In genomic region chr3R:28851966-28852377, dm6 we compare ENCODE assay signal across 1 fruit fly cellular context.
A peak's percentile ranks its signal among the peaks of the same experiment; 100 is the strongest.
TF ChIP-seq lines count a peak whose summit lies in the region.

No protein-coding gene starts in this region.

TF ChIP-seq in whole organism, embryonic, 481 proteins besides CTCF, POLR2A, EP300 and RAD21 (continued from another document):
- no peak for TF ChIP-seq ci (GFP tag; IDR thresholded peaks at IDR 0.05; lab: Robert Waterston, UW)
- TF ChIP-seq ham (GFP tag; IDR thresholded peaks at IDR 0.05; lab: Robert Waterston, UW): no peak
- TF ChIP-seq CG10209 (GFP tag; optimal IDR thresholded peaks at IDR 0.05; lab: Kevin White, UChicago): peak; percentile 14
- TF ChIP-seq Nf-YA (GFP tag; IDR thresholded peaks at IDR 0.05; lab: Robert Waterston, UW): no peak
- TF ChIP-seq mld (GFP tag; IDR thresholded peaks at IDR 0.05; lab: Robert Waterston, UW; ENCODE audit: partially characterized antibody): no peak
- TF ChIP-seq Oaz (GFP tag; IDR thresholded peaks at IDR 0.05; lab: Robert Waterston, UW): no peak
- TF ChIP-seq lola (GFP tag; optimal IDR thresholded peaks at IDR 0.05; lab: Kevin White, UChicago): peak in 1 of 3 experiments; percentile 48
- no peak for TF ChIP-seq eyg (GFP tag; optimal IDR thresholded peaks at IDR 0.05; lab: Kevin White, UChicago)
- no peak for TF ChIP-seq CG1832 (GFP tag; optimal IDR thresholded peaks at IDR 0.05; lab: Kevin White, UChicago)
- no peak for TF ChIP-seq CG18764 (GFP tag; optimal IDR thresholded peaks at IDR 0.05; lab: Kevin White, UChicago)
- TF ChIP-seq CG12744 (GFP tag; optimal IDR thresholded peaks at IDR 0.05; lab: Kevin White, UChicago): no peak
- TF ChIP-seq CG14014 (GFP tag; IDR thresholded peaks at IDR 0.05; lab: Robert Waterston, UW): no peak
- no peak for TF ChIP-seq D19A (tag; optimal IDR thresholded peaks at IDR 0.05; lab: Kevin White, UChicago)
- TF ChIP-seq Dfd (GFP tag; optimal IDR thresholded peaks at IDR 0.05; lab: Kevin White, UChicago): no peak
- TF ChIP-seq p53 (GFP tag; optimal IDR thresholded peaks at IDR 0.05; lab: Kevin White, UChicago): no peak
- TF ChIP-seq CG10979 (tag; optimal IDR thresholded peaks at IDR 0.05; lab: Kevin White, UChicago): peak; percentile 41
- no peak for TF ChIP-seq CG11695 (GFP tag; IDR thresholded peaks at IDR 0.05; lab: Robert Waterston, UW)
- no peak for TF ChIP-seq CG11085 (GFP tag; IDR thresholded peaks at IDR 0.05; lab: Robert Waterston, UW)
- no peak for TF ChIP-seq CG13296 (GFP tag; optimal IDR thresholded peaks at IDR 0.05; lab: Kevin White, UChicago)
- TF ChIP-seq da (GFP tag; optimal IDR thresholded peaks at IDR 0.05; lab: Kevin White, UChicago): no peak
- TF ChIP-seq phol (tag; optimal IDR thresholded peaks at IDR 0.05; lab: Kevin White, UChicago): peak; percentile 45
- no peak for TF ChIP-seq sr (GFP tag; IDR thresholded peaks at IDR 0.05; lab: Robert Waterston, UW)
- no peak for TF ChIP-seq CG4617 (GFP tag; optimal IDR thresholded peaks at IDR 0.05; lab: Kevin White, UChicago; ENCODE audit: borderline replicate concordance)
- TF ChIP-seq Optix (GFP tag; IDR thresholded peaks at IDR 0.05; lab: Robert Waterston, UW): no peak
- TF ChIP-seq Dref (GFP tag; IDR thresholded peaks at IDR 0.05; lab: Robert Waterston, UW): no peak
- no peak for TF ChIP-seq bbx (GFP tag; IDR thresholded peaks at IDR 0.05; lab: Robert Waterston, UW; ENCODE audit: partially characterized antibody)
- TF ChIP-seq Hr39 (optimal IDR thresholded peaks at IDR 0.05; lab: Kevin White, UChicago): no peak
- peak; percentile 12 for TF ChIP-seq CG10267 (tag; optimal IDR thresholded peaks at IDR 0.05; lab: Kevin White, UChicago)
- peak; percentile 17 for TF ChIP-seq CG2678 (tag; optimal IDR thresholded peaks at IDR 0.05; lab: Kevin White, UChicago)
- TF ChIP-seq Camta (GFP tag; optimal IDR thresholded peaks at IDR 0.05; lab: Kevin White, UChicago): no peak
- TF ChIP-seq nerfin-2 (GFP tag; IDR thresholded peaks at IDR 0.05; lab: Robert Waterston, UW; ENCODE audit: partially characterized antibody): no peak
- no peak for TF ChIP-seq emc (GFP tag; optimal IDR thresholded peaks at IDR 0.05; lab: Kevin White, UChicago)
- TF ChIP-seq CG12155 (GFP tag; optimal IDR thresholded peaks at IDR 0.05; lab: Kevin White, UChicago): no peak
- no peak for TF ChIP-seq bowl (GFP tag; IDR thresholded peaks at IDR 0.05; lab: Robert Waterston, UW)
- TF ChIP-seq CG4707 (GFP tag; optimal IDR thresholded peaks at IDR 0.05; lab: Kevin White, UChicago): no peak
- no peak for TF ChIP-seq chinmo (GFP tag; IDR thresholded peaks at IDR 0.05; lab: Robert Waterston, UW; ENCODE audit: partially characterized antibody)
- no peak for TF ChIP-seq gcm (GFP tag; optimal IDR thresholded peaks at IDR 0.05; lab: Kevin White, UChicago)
- no peak for TF ChIP-seq CG11093 (GFP tag; IDR thresholded peaks at IDR 0.05; lab: Robert Waterston, UW)
- no peak for TF ChIP-seq CG9437 (GFP tag; optimal IDR thresholded peaks at IDR 0.05; lab: Kevin White, UChicago)
- TF ChIP-seq ewg (GFP tag; optimal IDR thresholded peaks at IDR 0.05; lab: Kevin White, UChicago): no peak
- TF ChIP-seq CG34422 (GFP tag; IDR thresholded peaks at IDR 0.05; lab: Robert Waterston, UW): no peak
- no peak for TF ChIP-seq D (optimal IDR thresholded peaks at IDR 0.05; lab: Kevin White, UChicago)
- peak; percentile 38 for TF ChIP-seq D (GFP tag; optimal IDR thresholded peaks at IDR 0.05; lab: Kevin White, UChicago)
- TF ChIP-seq CG7987 (GFP tag; optimal IDR thresholded peaks at IDR 0.05; lab: Kevin White, UChicago): no peak
- TF ChIP-seq CG9876 (GFP tag; optimal IDR thresholded peaks at IDR 0.05; lab: Kevin White, UChicago): no peak
- no peak for TF ChIP-seq vvl (GFP tag; IDR thresholded peaks at IDR 0.05; lab: Robert Waterston, UW)
- TF ChIP-seq CG17328 (GFP tag; IDR thresholded peaks at IDR 0.05; lab: Robert Waterston, UW): 0 out of 2 replicates have a peak, but pooled peaks have one; percentile 8
- TF ChIP-seq unc-4 (GFP tag; IDR thresholded peaks at IDR 0.05; lab: Robert Waterston, UW; ENCODE audit: partially characterized antibody): no peak
- TF ChIP-seq Lim3 (GFP tag; IDR thresholded peaks at IDR 0.05; lab: Robert Waterston, UW): no peak
- no peak for TF ChIP-seq schlank (tag; optimal IDR thresholded peaks at IDR 0.05; lab: Kevin White, UChicago)
- TF ChIP-seq h (optimal IDR thresholded peaks at IDR 0.05; lab: Kevin White, UChicago): no peak
- TF ChIP-seq row (GFP tag; IDR thresholded peaks at IDR 0.05; lab: Robert Waterston, UW): 0 out of 3 replicates have a peak, but pooled peaks have one; percentile 33
- no peak for TF ChIP-seq CG7928 (GFP tag; optimal IDR thresholded peaks at IDR 0.05; lab: Kevin White, UChicago)
- TF ChIP-seq CG1647 (GFP tag; optimal IDR thresholded peaks at IDR 0.05; lab: Kevin White, UChicago): no peak
- TF ChIP-seq Hr3 (GFP tag; optimal IDR thresholded peaks at IDR 0.05; lab: Kevin White, UChicago): no peak
- peak; percentile 13; the same call in 1 of the 2 replicates for TF ChIP-seq Drgx (GFP tag; IDR thresholded peaks at IDR 0.05; lab: Robert Waterston, UW)
- no peak for TF ChIP-seq CG3407 (GFP tag; optimal IDR thresholded peaks at IDR 0.05; lab: Kevin White, UChicago)
- no peak for TF ChIP-seq pfk (GFP tag; optimal IDR thresholded peaks at IDR 0.05; lab: Kevin White, UChicago)
- TF ChIP-seq CG12659 (GFP tag; optimal IDR thresholded peaks at IDR 0.05; lab: Kevin White, UChicago): no peak
- TF ChIP-seq sens-2 (GFP tag; IDR thresholded peaks at IDR 0.05; lab: Robert Waterston, UW): no peak
- TF ChIP-seq az2 (GFP tag; optimal IDR thresholded peaks at IDR 0.05; lab: Kevin White, UChicago): peak; percentile 16
- TF ChIP-seq tup (GFP tag; optimal IDR thresholded peaks at IDR 0.05; lab: Kevin White, UChicago): no peak
- TF ChIP-seq Spps (tag; optimal IDR thresholded peaks at IDR 0.05; lab: Kevin White, UChicago): no peak
- no peak for TF ChIP-seq Abd-B (GFP tag; optimal IDR thresholded peaks at IDR 0.05; lab: Kevin White, UChicago)
- no peak for TF ChIP-seq Aef1 (GFP tag; IDR thresholded peaks at IDR 0.05; lab: Robert Waterston, UW)
- TF ChIP-seq CG17802 (tag; optimal IDR thresholded peaks at IDR 0.05; lab: Kevin White, UChicago): peak; percentile 13
- no peak for TF ChIP-seq CG18619 (GFP tag; optimal IDR thresholded peaks at IDR 0.05; lab: Kevin White, UChicago)
- TF ChIP-seq CG3995 (GFP tag; optimal IDR thresholded peaks at IDR 0.05; lab: Kevin White, UChicago): no peak
- TF ChIP-seq Blimp-1 (GFP tag; optimal IDR thresholded peaks at IDR 0.05; lab: Kevin White, UChicago): peak; percentile 31
- no peak for TF ChIP-seq dm (GFP tag; optimal IDR thresholded peaks at IDR 0.05; lab: Kevin White, UChicago)
- no peak for TF ChIP-seq CG2116 (GFP tag; optimal IDR thresholded peaks at IDR 0.05; lab: Kevin White, UChicago)
- TF ChIP-seq CG15269 (tag; optimal IDR thresholded peaks at IDR 0.05; lab: Kevin White, UChicago): no peak
- no peak for TF ChIP-seq HmgD (GFP tag; optimal IDR thresholded peaks at IDR 0.05; lab: Kevin White, UChicago)
- TF ChIP-seq klu (GFP tag; IDR thresholded peaks at IDR 0.05; lab: Robert Waterston, UW): no peak
- peak; percentile 87 for TF ChIP-seq sens (GFP tag; lab: Kevin White, UChicago)
- TF ChIP-seq tap (tag; optimal IDR thresholded peaks at IDR 0.05; lab: Kevin White, UChicago): no peak
- TF ChIP-seq CG18262 (tag; optimal IDR thresholded peaks at IDR 0.05; lab: Kevin White, UChicago): peak; percentile 37
- no peak for TF ChIP-seq CG16779 (GFP tag; IDR thresholded peaks at IDR 0.05; lab: Robert Waterston, UW)
- no peak for TF ChIP-seq ab (GFP tag; optimal IDR thresholded peaks at IDR 0.05; lab: Kevin White, UChicago)
- TF ChIP-seq dmrt11E (tag; optimal IDR thresholded peaks at IDR 0.05; lab: Kevin White, UChicago): peak; percentile 41
- TF ChIP-seq CG32532 (GFP tag; IDR thresholded peaks at IDR 0.05; lab: Robert Waterston, UW): no peak
- TF ChIP-seq Hey (tag; optimal IDR thresholded peaks at IDR 0.05; lab: Kevin White, UChicago): no peak
- no peak for TF ChIP-seq jumu (GFP tag; optimal IDR thresholded peaks at IDR 0.05; lab: Kevin White, UChicago)
- TF ChIP-seq Ets65A (GFP tag; lab: Kevin White, UChicago): peak; percentile 83
- TF ChIP-seq CG8388 (GFP tag; optimal IDR thresholded peaks at IDR 0.05; lab: Kevin White, UChicago): no peak
- peak; percentile 33 for TF ChIP-seq CoRest (tag; optimal IDR thresholded peaks at IDR 0.05; lab: Kevin White, UChicago)
- TF ChIP-seq CG11504 (tag; optimal IDR thresholded peaks at IDR 0.05; lab: Kevin White, UChicago): peak; percentile 25
- TF ChIP-seq CG15479 (GFP tag; optimal IDR thresholded peaks at IDR 0.05; lab: Kevin White, UChicago): no peak
- no peak for TF ChIP-seq odd (GFP tag; optimal IDR thresholded peaks at IDR 0.05; lab: Kevin White, UChicago)
- no peak for TF ChIP-seq Gsc (GFP tag; IDR thresholded peaks at IDR 0.05; lab: Robert Waterston, UW)
- TF ChIP-seq unpg (GFP tag; optimal IDR thresholded peaks at IDR 0.05; lab: Kevin White, UChicago): peak; percentile 31
- no peak for TF ChIP-seq fd102C (GFP tag; optimal IDR thresholded peaks at IDR 0.05; lab: Kevin White, UChicago)
- no peak for TF ChIP-seq Awh (GFP tag; IDR thresholded peaks at IDR 0.05; lab: Robert Waterston, UW)
- TF ChIP-seq nau (GFP tag; optimal IDR thresholded peaks at IDR 0.05; lab: Kevin White, UChicago): no peak
- no peak for TF ChIP-seq Sin3A (optimal IDR thresholded peaks at IDR 0.05; lab: Kevin White, UChicago)
- TF ChIP-seq bsh (GFP tag; optimal IDR thresholded peaks at IDR 0.05; lab: Kevin White, UChicago): peak in 1 of 2 experiments; percentile 40
- TF ChIP-seq B-H1 (GFP tag; IDR thresholded peaks at IDR 0.05; lab: Robert Waterston, UW): no peak
- no peak for TF ChIP-seq wek (GFP tag; optimal IDR thresholded peaks at IDR 0.05; lab: Kevin White, UChicago)
- peak; percentile 6 for TF ChIP-seq Xbp1 (GFP tag; optimal IDR thresholded peaks at IDR 0.05; lab: Kevin White, UChicago)
- no peak for TF ChIP-seq pan (optimal IDR thresholded peaks at IDR 0.05; lab: Kevin White, UChicago)
- TF ChIP-seq pan (GFP tag; optimal IDR thresholded peaks at IDR 0.05 in 1 of 2, IDR thresholded peaks at IDR 0.05 in 1 of 2): no peak
- TF ChIP-seq hbn (GFP tag; IDR thresholded peaks at IDR 0.05; lab: Robert Waterston, UW; ENCODE audit: partially characterized antibody): no peak
- no peak for TF ChIP-seq CG4404 (GFP tag; IDR thresholded peaks at IDR 0.05; lab: Robert Waterston, UW)
- peak; percentile 32 for TF ChIP-seq CG7839 (tag; optimal IDR thresholded peaks at IDR 0.05; lab: Kevin White, UChicago)
- no peak for TF ChIP-seq Fer2 (tag; optimal IDR thresholded peaks at IDR 0.05; lab: Kevin White, UChicago)
- no peak for TF ChIP-seq TFAM (GFP tag; optimal IDR thresholded peaks at IDR 0.05; lab: Kevin White, UChicago)
- peak; percentile 38 for TF ChIP-seq CG12391 (tag; optimal IDR thresholded peaks at IDR 0.05; lab: Kevin White, UChicago)
- no peak for TF ChIP-seq CG11456 (GFP tag; IDR thresholded peaks at IDR 0.05; lab: Robert Waterston, UW)
- no peak for TF ChIP-seq Atf3 (GFP tag; optimal IDR thresholded peaks at IDR 0.05; lab: Kevin White, UChicago)
- TF ChIP-seq Dbx (GFP tag; IDR thresholded peaks at IDR 0.05; lab: Robert Waterston, UW): no peak
- TF ChIP-seq sc (optimal IDR thresholded peaks at IDR 0.05; lab: Kevin White, UChicago): no peak
- no peak for TF ChIP-seq sc (GFP tag; optimal IDR thresholded peaks at IDR 0.05; lab: Kevin White, UChicago)
- TF ChIP-seq Hsf (GFP tag; optimal IDR thresholded peaks at IDR 0.05; lab: Kevin White, UChicago): peak; percentile 4
- TF ChIP-seq Opbp (GFP tag; IDR thresholded peaks at IDR 0.05; lab: Robert Waterston, UW; ENCODE audit: partially characterized antibody): no peak
- no peak for TF ChIP-seq Lhr (GFP tag; optimal IDR thresholded peaks at IDR 0.05; lab: Kevin White, UChicago)
- TF ChIP-seq vfl (GFP tag; optimal IDR thresholded peaks at IDR 0.05; lab: Kevin White, UChicago): no peak
- TF ChIP-seq CG32767 (GFP tag; IDR thresholded peaks at IDR 0.05; lab: Robert Waterston, UW): no peak
- TF ChIP-seq CG7556 (GFP tag; optimal IDR thresholded peaks at IDR 0.05; lab: Kevin White, UChicago): peak; percentile 53
- peak; percentile 39 for TF ChIP-seq CG30403 (GFP tag; optimal IDR thresholded peaks at IDR 0.05; lab: Kevin White, UChicago)
- TF ChIP-seq CG14050 (GFP tag; IDR thresholded peaks at IDR 0.05; lab: Robert Waterston, UW): no peak
- no peak for TF ChIP-seq CG6854 (GFP tag; optimal IDR thresholded peaks at IDR 0.05; lab: Kevin White, UChicago)
- TF ChIP-seq CG11398 (GFP tag; optimal IDR thresholded peaks at IDR 0.05; lab: Kevin White, UChicago): no peak
- TF ChIP-seq CG15073 (GFP tag; optimal IDR thresholded peaks at IDR 0.05; lab: Kevin White, UChicago): no peak
- TF ChIP-seq hb (GFP tag; IDR thresholded peaks at IDR 0.05; lab: Robert Waterston, UW; ENCODE audit: partially characterized antibody): no peak
- no peak for TF ChIP-seq CG6654 (GFP tag; optimal IDR thresholded peaks at IDR 0.05; lab: Kevin White, UChicago)
- TF ChIP-seq Mad (GFP tag; optimal IDR thresholded peaks at IDR 0.05; lab: Kevin White, UChicago): no peak
- TF ChIP-seq dmrt99B (tag; optimal IDR thresholded peaks at IDR 0.05; lab: Kevin White, UChicago): peak; percentile 5
- TF ChIP-seq CG3838 (GFP tag; optimal IDR thresholded peaks at IDR 0.05; lab: Kevin White, UChicago): no peak
- no peak for TF ChIP-seq pros (GFP tag; optimal IDR thresholded peaks at IDR 0.05; lab: Kevin White, UChicago)
- peak; percentile 59; the same call in 2 of the 3 replicates for TF ChIP-seq CG17361 (GFP tag; IDR thresholded peaks at IDR 0.05; lab: Robert Waterston, UW)
TF ChIP-seq in whole organism, embryonic: peak in this region for 50.
